Worm (Caenorhabditis elegans): ENCODE measurements around the gene pals-22.

- TF ChIP-seq M03D4.4 (tag; optimal IDR thresholded peaks at IDR 0.05) = no peak
- no peak for TF ChIP-seq nhr-237 (tag; optimal IDR thresholded peaks at IDR 0.05)
- TF ChIP-seq pha-4 (tag; optimal IDR thresholded peaks at IDR 0.05) = no peak
- TF ChIP-seq nhr-28 (tag; optimal IDR thresholded peaks at IDR 0.05) = no peak
- TF ChIP-seq blmp-1 (tag; optimal IDR thresholded peaks at IDR 0.05) = no peak
- TF ChIP-seq unc-39 (tag; optimal IDR thresholded peaks at IDR 0.05) = no peak
- no peak for TF ChIP-seq ceh-83 (GFP tag; optimal IDR thresholded peaks at IDR 0.05)
- no peak for TF ChIP-seq unc-62 (GFP tag; optimal IDR thresholded peaks at IDR 0.05)
- TF ChIP-seq elt-1 (tag; optimal IDR thresholded peaks at IDR 0.05; ENCODE audit: borderline replicate concordance, insufficient read depth) = no peak
- no peak for TF ChIP-seq ces-1 (GFP tag; optimal IDR thresholded peaks at IDR 0.05)
- no peak for TF ChIP-seq sem-2 (GFP tag; optimal IDR thresholded peaks at IDR 0.05)
Observed at ce11 chrIII:84372-84771, 47.8 kb upstream of the pals-22 start.
